Fruit fly (Drosophila melanogaster) whole organism, embryonic: ENCODE results near the gene Bug22.

Source experiments
- Adf1 ChIP-seq: fragments of 200-800 bp; sonication (Bioruptor generic); IDR thresholded peaks from 2 replicates; pipeline ENCODE4 v1.3.6; 2022; ENCODE audit warnings: missing biosample characterization, missing genetic modification characterization
- Antp ChIP-seq: fragments of 200-800 bp; sonication (Bioruptor generic); optimal IDR thresholded peaks from 3 replicates; lab custom pipeline; 2016; ENCODE audit warnings: missing biosample characterization, missing genetic modification characterization
- BtbVII ChIP-seq: fragments of 200-800 bp; sonication (Bioruptor generic); optimal IDR thresholded peaks from 3 replicates; lab custom pipeline; 2017; ENCODE audit warnings: missing biosample characterization, mild to moderate bottlenecking, missing genetic modification characterization
- Bteb2 ChIP-seq: fragments of 200-800 bp; sonication (Bioruptor generic); optimal IDR thresholded peaks from 2 replicates; lab custom pipeline; 2016; ENCODE audit warnings: missing biosample characterization, missing genetic modification characterization
- CG10147 ChIP-seq: fragments of 200-800 bp; sonication (Bioruptor generic); optimal IDR thresholded peaks from 2 replicates; lab custom pipeline; 2019; ENCODE audit warnings: missing biosample characterization, mild to moderate bottlenecking, missing genetic modification characterization, moderate library complexity
- CG10431 ChIP-seq: fragments of 200-800 bp; sonication (Bioruptor generic); optimal IDR thresholded peaks from 3 replicates; lab custom pipeline; 2018; ENCODE audit warnings: missing biosample characterization, mild to moderate bottlenecking, missing genetic modification characterization
- CG10462 ChIP-seq: fragments of 200-800 bp; sonication (Bioruptor generic); optimal IDR thresholded peaks from 2 replicates; lab custom pipeline; 2016; ENCODE audit warnings: missing biosample characterization, missing genetic modification characterization
- CG10543 ChIP-seq: fragments of 200-800 bp; sonication (Bioruptor generic); optimal IDR thresholded peaks from 3 replicates; lab custom pipeline; 2017; ENCODE audit warnings: missing biosample characterization, mild to moderate bottlenecking, missing genetic modification characterization, moderate library complexity
- CG11560 ChIP-seq: fragments of 200-800 bp; sonication (Bioruptor generic); IDR thresholded peaks from 3 replicates; pipeline ENCODE4 v1.3.6; 2022; ENCODE audit warnings: missing biosample characterization, missing genetic modification characterization
- CG12236 ChIP-seq: fragments of 200-800 bp; sonication (Bioruptor generic); optimal IDR thresholded peaks from 2 replicates; lab custom pipeline; 2016; ENCODE audit warnings: missing biosample characterization, missing genetic modification characterization
- CG13287 ChIP-seq: fragments of 200-800 bp; sonication (Bioruptor generic); IDR thresholded peaks from 2 replicates; pipeline ENCODE4 v1.3.6; 2022; ENCODE audit warnings: missing biosample characterization, missing genetic modification characterization; ENCODE audit not compliant: partially characterized antibody
- CG14050 ChIP-seq: fragments of 200-800 bp; sonication (Bioruptor generic); IDR thresholded peaks from 3 replicates; pipeline ENCODE4 v1.3.6; 2022; ENCODE audit warnings: missing biosample characterization, missing genetic modification characterization
- CG14667 ChIP-seq: fragments of 200-800 bp; sonication (Bioruptor generic); IDR thresholded peaks from 2 replicates; pipeline ENCODE4 v1.3.6; 2022; ENCODE audit warnings: missing biosample characterization, missing genetic modification characterization
- CG14710 ChIP-seq: fragments of 200-800 bp; sonication (Bioruptor generic); optimal IDR thresholded peaks from 3 replicates; lab custom pipeline; 2019; ENCODE audit warnings: missing biosample characterization, mild to moderate bottlenecking, missing genetic modification characterization, moderate library complexity
- CG15011 ChIP-seq: fragments of 200-800 bp; sonication (Bioruptor generic); optimal IDR thresholded peaks from 3 replicates; lab custom pipeline; 2018; ENCODE audit warnings: missing biosample characterization, mild to moderate bottlenecking, missing genetic modification characterization
- CG30431 ChIP-seq: fragments of 200-800 bp; sonication (Bioruptor generic); optimal IDR thresholded peaks from 2 replicates; lab custom pipeline; 2017; ENCODE audit warnings: missing biosample characterization, missing genetic modification characterization
- CG32532 ChIP-seq: fragments of 200-800 bp; sonication (Bioruptor generic); IDR thresholded peaks from 2 replicates; pipeline ENCODE4 v1.3.6; 2022; ENCODE audit warnings: missing biosample characterization, missing genetic modification characterization
- CG3281 ChIP-seq: fragments of 200-800 bp; sonication (Bioruptor generic); optimal IDR thresholded peaks from 3 replicates; lab custom pipeline; 2017; ENCODE audit warnings: missing biosample characterization, mild to moderate bottlenecking, missing genetic modification characterization
- CG34422 ChIP-seq: fragments of 200-800 bp; sonication (Bioruptor generic); IDR thresholded peaks from 3 replicates; pipeline ENCODE4 v1.3.6; 2022; ENCODE audit warnings: missing biosample characterization, missing genetic modification characterization
- CG6254 ChIP-seq: fragments of 200-800 bp; sonication (Bioruptor generic); optimal IDR thresholded peaks from 3 replicates; lab custom pipeline; 2017; ENCODE audit warnings: mild to moderate bottlenecking, missing biosample characterization, missing genetic modification reagents, missing genetic modification characterization
- CG6683 ChIP-seq: fragments of 200-800 bp; sonication (Bioruptor generic); optimal IDR thresholded peaks from 2 replicates; lab custom pipeline; 2017; ENCODE audit warnings: missing biosample characterization, mild to moderate bottlenecking, missing genetic modification characterization, missing genetic modification reagents
- CG6854 ChIP-seq: fragments of 200-800 bp; sonication (Bioruptor generic); optimal IDR thresholded peaks from 3 replicates; lab custom pipeline; 2017; ENCODE audit warnings: missing biosample characterization, mild to moderate bottlenecking, missing genetic modification characterization
- CG7987 ChIP-seq: fragments of 200-800 bp; sonication (Bioruptor generic); optimal IDR thresholded peaks from 2 replicates; lab custom pipeline; 2018; ENCODE audit warnings: missing biosample characterization, mild to moderate bottlenecking, missing genetic modification characterization, moderate library complexity
- Drgx ChIP-seq: fragments of 200-800 bp; sonication (Bioruptor generic); IDR thresholded peaks from 2 replicates; pipeline ENCODE4 v1.3.6; 2022; ENCODE audit warnings: missing biosample characterization, missing genetic modification characterization
- Gug ChIP-seq: fragments of 200-800 bp; sonication (Bioruptor generic); IDR thresholded peaks from 4 replicates; pipeline ENCODE4 v1.3.6; 2022; ENCODE audit warnings: missing biosample characterization, missing genetic modification characterization
- HLHmδ ChIP-seq: fragments of 200-800 bp; sonication (Bioruptor generic); optimal IDR thresholded peaks from 2 replicates; lab custom pipeline; 2018; ENCODE audit warnings: missing biosample characterization, mild to moderate bottlenecking, missing genetic modification characterization, moderate library complexity
- Lhr ChIP-seq: fragments of 200-800 bp; sonication (Bioruptor generic); optimal IDR thresholded peaks from 3 replicates; lab custom pipeline; 2017; ENCODE audit warnings: mild to moderate bottlenecking, missing biosample characterization, missing genetic modification reagents, missing genetic modification characterization
- Neu2 ChIP-seq: fragments of 200-800 bp; sonication (Bioruptor generic); optimal IDR thresholded peaks from 3 replicates; lab custom pipeline; 2016; ENCODE audit warnings: missing biosample characterization, missing genetic modification characterization, borderline replicate concordance
- Nf-YC ChIP-seq: fragments of 200-800 bp; optimal IDR thresholded peaks from 3 replicates; lab custom pipeline; 2019; ENCODE audit warnings: missing biosample characterization, mild to moderate bottlenecking, missing genetic modification characterization, moderate library complexity
- Rfx ChIP-seq: fragments of 200-800 bp; sonication (Bioruptor generic); IDR thresholded peaks from 2 replicates; pipeline ENCODE4 v1.3.6; 2022; ENCODE audit warnings: missing biosample characterization, missing genetic modification characterization
- chinmo ChIP-seq: fragments of 200-800 bp; sonication (Bioruptor generic); IDR thresholded peaks from 4 replicates; pipeline ENCODE4 v1.3.6; 2022; ENCODE audit warnings: missing biosample characterization, missing genetic modification characterization; ENCODE audit not compliant: partially characterized antibody
- chm ChIP-seq: fragments of 200-800 bp; sonication (Bioruptor generic); IDR thresholded peaks from 2 replicates; pipeline ENCODE4 v1.3.6; 2022; ENCODE audit warnings: missing biosample characterization, missing genetic modification characterization
- ci ChIP-seq: fragments of 200-800 bp; sonication (Bioruptor generic); IDR thresholded peaks from 3 replicates; pipeline ENCODE4 v1.3.6; 2022; ENCODE audit warnings: missing biosample characterization, missing genetic modification characterization
- crol ChIP-seq: fragments of 200-800 bp; sonication (Bioruptor generic); IDR thresholded peaks from 2 replicates; pipeline ENCODE4 v1.3.6; 2022; ENCODE audit warnings: missing biosample characterization, missing genetic modification characterization
- da ChIP-seq: fragments of 200-800 bp; sonication (Bioruptor generic); optimal IDR thresholded peaks from 2 replicates; lab custom pipeline; 2016; ENCODE audit warnings: missing biosample characterization, missing genetic modification characterization
- danr ChIP-seq: fragments of 200-800 bp; sonication (Bioruptor generic); IDR thresholded peaks from 2 replicates; pipeline ENCODE4 v1.3.6; 2022; ENCODE audit warnings: missing biosample characterization, missing genetic modification characterization
- gce ChIP-seq: fragments of 200-800 bp; sonication (Bioruptor generic); IDR thresholded peaks from 3 replicates; pipeline ENCODE4 v1.3.6; 2022; ENCODE audit warnings: missing biosample characterization, missing genetic modification characterization
- gcm ChIP-seq: fragments of 200-800 bp; sonication (Bioruptor generic); optimal IDR thresholded peaks from 2 replicates; lab custom pipeline; 2019; ENCODE audit warnings: missing biosample characterization, mild to moderate bottlenecking, missing genetic modification characterization, moderate library complexity
- hth ChIP-seq: fragments of >200 bp; optimal IDR thresholded peaks from 2 replicates; lab custom pipeline; 2017; ENCODE audit warnings: inconsistent platforms
- ind ChIP-seq: fragments of 200-800 bp; sonication (Bioruptor generic); optimal IDR thresholded peaks from 3 replicates; lab custom pipeline; 2016; ENCODE audit warnings: missing biosample characterization, missing genetic modification characterization
- insv ChIP-seq, 2 experiments: fragments of 200-800 bp; sonication (Bioruptor generic); optimal IDR thresholded peaks; 3 replicates each; lab custom pipeline; 2016 to 2018; ENCODE audit warnings: missing biosample characterization in 2 of 2, missing genetic modification characterization in 2 of 2
- lab ChIP-seq: fragments of 200-800 bp; sonication (Bioruptor generic); optimal IDR thresholded peaks from 3 replicates; lab custom pipeline; 2017; ENCODE audit warnings: missing biosample characterization, missing genetic modification characterization, mild to moderate bottlenecking, moderate library complexity, missing genetic modification reagents
- mam ChIP-seq: fragments of 200-800 bp; sonication (Bioruptor generic); optimal IDR thresholded peaks from 3 replicates; lab custom pipeline; 2016; ENCODE audit warnings: missing biosample characterization, missing genetic modification characterization
- sd ChIP-seq: fragments of 200-800 bp; sonication (Bioruptor generic); optimal IDR thresholded peaks from 3 replicates; lab custom pipeline; 2018; ENCODE audit warnings: missing biosample characterization, mild to moderate bottlenecking, missing genetic modification characterization, moderate library complexity
- tx ChIP-seq: fragments of 200-800 bp; sonication (Bioruptor generic); optimal IDR thresholded peaks from 2 replicates; lab custom pipeline; 2016; ENCODE audit warnings: missing biosample characterization, missing genetic modification characterization
- unpg ChIP-seq: fragments of 200-800 bp; sonication (Bioruptor generic); optimal IDR thresholded peaks from 3 replicates; lab custom pipeline; 2018; ENCODE audit warnings: missing biosample characterization, mild to moderate bottlenecking, missing genetic modification characterization, moderate library complexity
- vnd ChIP-seq: fragments of 200-800 bp; sonication (Bioruptor generic); IDR thresholded peaks from 3 replicates; pipeline ENCODE4 v1.3.6; 2022; ENCODE audit warnings: missing biosample characterization, missing genetic modification characterization; ENCODE audit not compliant: partially characterized antibody
- wor ChIP-seq: fragments of 200-800 bp; sonication (Bioruptor generic); IDR thresholded peaks from 2 replicates; pipeline ENCODE4 v1.3.6; 2022; ENCODE audit warnings: missing biosample characterization, missing genetic modification characterization
- z ChIP-seq: fragments of 200-800 bp; sonication (Bioruptor generic); IDR thresholded peaks from 3 replicates; pipeline ENCODE4 v1.3.6; 2022; ENCODE audit warnings: missing biosample characterization, missing genetic modification characterization
- zen ChIP-seq: fragments of 200-800 bp; sonication (Bioruptor generic); optimal IDR thresholded peaks from 3 replicates; lab custom pipeline; 2018; ENCODE audit warnings: missing biosample characterization, mild to moderate bottlenecking, missing genetic modification characterization, moderate library complexity

The Bug22 gene

DNA sequence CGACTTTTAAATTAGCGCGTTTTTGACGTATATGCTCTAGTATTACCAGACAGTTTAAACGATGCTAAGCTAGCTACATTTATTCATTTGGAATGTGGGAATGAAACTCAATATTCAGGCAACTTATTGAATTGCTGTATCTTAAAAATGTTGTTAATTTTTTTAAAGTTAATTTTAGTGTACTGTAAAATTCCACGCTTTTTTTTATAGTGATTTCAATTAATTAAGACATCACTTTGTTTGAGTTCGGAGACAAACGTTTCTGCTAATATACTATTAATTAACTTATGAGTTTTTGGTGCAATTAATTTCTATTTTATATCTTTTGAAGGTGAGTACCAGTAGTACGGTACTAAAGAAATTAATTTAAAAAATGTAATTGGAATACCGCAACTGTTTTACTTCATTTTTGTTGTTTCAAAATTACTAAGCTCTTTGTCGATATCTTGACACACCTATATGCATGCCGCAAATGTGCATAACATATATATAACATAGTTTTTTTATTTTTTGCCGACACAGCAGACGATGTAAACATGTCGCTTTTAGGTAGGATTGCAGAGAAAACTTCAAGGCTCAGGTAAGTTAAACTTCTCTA, 44.4 kb downstream of the Bug22 start, which contains the start of the genes Cdk1 and mRpS7 (continued):
- TF ChIP-seq chinmo (no peak), mam (peak; percentile 56), CG14667 (no peak; the same call in 1 of the 2 replicates), z (GFP tag; lab: Robert Waterston, UW) (no peak), CG34422 (GFP tag; lab: Robert Waterston, UW) (peak; percentile 34; the same call in 2 of the 3 replicates), chm (peak; percentile 68), CG14050 (GFP tag; lab: Robert Waterston, UW) (peak; percentile 41; the same call in 1 of the 3 replicates), unpg (peak; percentile 79), CG11560 (tag; lab: Robert Waterston, UW) (no peak), CG32532 (GFP tag; lab: Robert Waterston, UW) (peak; percentile 77), Rfx (peak; percentile 70), CG6254 (peak; percentile 38), CG13287 (no peak), CG10147 (GFP tag; lab: Kevin White, UChicago) (peak; percentile 66), BtbVII (GFP tag; lab: Kevin White, UChicago) (peak; percentile 28), danr (GFP tag; lab: Robert Waterston, UW) (no peak), Drgx (GFP tag; lab: Robert Waterston, UW) (peak; percentile 53; the same call in 1 of the 2 replicates), zen (tag; lab: Kevin White, UChicago) (peak; percentile 70), CG6683 (GFP tag; lab: Kevin White, UChicago) (no peak), Lhr (GFP tag; lab: Kevin White, UChicago) (peak; percentile 45), CG15011 (GFP tag; lab: Kevin White, UChicago) (peak; percentile 41), CG10431 (GFP tag; lab: Kevin White, UChicago) (no peak), wor (GFP tag; lab: Robert Waterston, UW) (peak; percentile 56; the same call in 1 of the 2 replicates), CG6854 (peak; percentile 3), sd (tag; lab: Kevin White, UChicago) (peak; percentile 59), CG30431 (GFP tag; lab: Kevin White, UChicago) (peak; percentile 26), crol (GFP tag; lab: Robert Waterston, UW) (no peak), ci (GFP tag; lab: Robert Waterston, UW) (peak; percentile 82; the same call in 2 of the 3 replicates), Bteb2 (GFP tag; lab: Kevin White, UChicago) (peak; percentile 69), Antp (GFP tag; lab: Kevin White, UChicago) (peak; percentile 43), HLHmδ (no peak), da (peak; percentile 34), CG7987 (GFP tag; lab: Kevin White, UChicago) (no peak), ind (GFP tag; lab: Kevin White, UChicago) (peak; percentile 77), CG12236 (no peak), CG10462 (GFP tag; lab: Kevin White, UChicago) (peak; percentile 46), gce (GFP tag; lab: Robert Waterston, UW) (peak; percentile 67; the same call in 1 of the 3 replicates), Neu2 (no peak), Adf1 (GFP tag; lab: Robert Waterston, UW) (0 out of 2 replicates have a peak, but pooled peaks have one; percentile 16), insv (GFP tag; optimal IDR thresholded peaks at IDR 0.05; lab: Kevin White, UChicago) (no peak), Gug (GFP tag; lab: Robert Waterston, UW) (no peak), CG10543 (GFP tag; lab: Kevin White, UChicago) (peak; percentile 7), vnd (GFP tag; lab: Robert Waterston, UW) (no peak), gcm (GFP tag; lab: Kevin White, UChicago) (peak; percentile 66), tx (GFP tag; lab: Kevin White, UChicago) (peak; percentile 44), Nf-YC (tag; lab: Kevin White, UChicago) (peak; percentile 59), hth (lab: Kevin White, UChicago) (no peak), CG3281 (GFP tag; lab: Kevin White, UChicago) (peak; percentile 75), CG14710 (tag; lab: Kevin White, UChicago) (peak; percentile 87), lab (GFP tag; lab: Kevin White, UChicago) (no peak)
